Worm (Caenorhabditis elegans): Measurements from ENCODE around the gene abu-11.

abu-11 gene

ce11 chrII:216598-216997 lies 22.2 kb upstream of the abu-11 start, which contains the start of gene F48A11.4 (continued):
- no peak for TF ChIP-seq nhr-12 (tag; optimal IDR thresholded peaks at IDR 0.05)

ce11 chrII:208097-208496 lies 13.7 kb upstream of the abu-11 start:
- TF ChIP-seq pqm-1 (tag; optimal IDR thresholded peaks at IDR 0.05) = no peak
- TF ChIP-seq nhr-237 (tag; optimal IDR thresholded peaks at IDR 0.05) = no peak
- no peak for TF ChIP-seq sox-4 (tag; optimal IDR thresholded peaks at IDR 0.05)
- TF ChIP-seq lsy-2 (tag; optimal IDR thresholded peaks at IDR 0.05) = no peak
- no peak for TF ChIP-seq nhr-76 (tag; optimal IDR thresholded peaks at IDR 0.05)

- TF ChIP-seq hpl-2 (GFP tag; optimal IDR thresholded peaks at IDR 0.05) = no peak
- TF ChIP-seq efl-1 (optimal IDR thresholded peaks at IDR 0.05) = no peak
- TF ChIP-seq efl-1 (GFP tag; optimal IDR thresholded peaks at IDR 0.05 in 1 of 2) = peak in 1 of 2 experiments; percentile 52
These were observed 2.3 kb upstream of the abu-11 start, which contains the start of gene chs-2 for ce11 chrII:196685-197084. chs-2 (plus strand) TSS chrII:196985.

ce11 chrII:192584-192983 lies 1.8 kb downstream of the abu-11 start:
- no peak for TF ChIP-seq efl-3 (GFP tag; optimal IDR thresholded peaks at IDR 0.05)
- TF ChIP-seq ceh-88 (GFP tag; IDR thresholded peaks at IDR 0.05) = no peak
- no peak for TF ChIP-seq ceh-90 (tag; optimal IDR thresholded peaks at IDR 0.05)
- no peak for TF ChIP-seq ama-1 (optimal IDR thresholded peaks at IDR 0.05)
- TF ChIP-seq elt-3 (tag; optimal IDR thresholded peaks at IDR 0.05) = no peak
- no peak for TF ChIP-seq nhr-85 (tag)
- TF ChIP-seq zip-4 (GFP tag; optimal IDR thresholded peaks at IDR 0.05) = no peak
- no peak for TF ChIP-seq snpc-4 (tag; optimal IDR thresholded peaks at IDR 0.05)
- no peak for TF ChIP-seq nhr-12 (tag; optimal IDR thresholded peaks at IDR 0.05)
- TF ChIP-seq snu-23 (GFP tag; optimal IDR thresholded peaks at IDR 0.05) = no peak
- no peak for TF ChIP-seq nhr-71 (tag; optimal IDR thresholded peaks at IDR 0.05)
- TF ChIP-seq aly-2 (tag; optimal IDR thresholded peaks at IDR 0.05) = no peak
- TF ChIP-seq egl-13 (tag; optimal IDR thresholded peaks at IDR 0.05) = no peak
- no peak for TF ChIP-seq nhr-77 (tag; optimal IDR thresholded peaks at IDR 0.05)
- TF ChIP-seq egl-27 (tag; optimal IDR thresholded peaks at IDR 0.05) = no peak
- TF ChIP-seq ztf-4 (tag; optimal IDR thresholded peaks at IDR 0.05) = no peak
- no peak for TF ChIP-seq nhr-90 (tag; optimal IDR thresholded peaks at IDR 0.05; ENCODE audit: poor library complexity)
- no peak for TF ChIP-seq nhr-28 (tag; optimal IDR thresholded peaks at IDR 0.05)
- TF ChIP-seq aha-1 (tag; optimal IDR thresholded peaks at IDR 0.05) = no peak
- TF ChIP-seq elt-2 (tag; optimal IDR thresholded peaks at IDR 0.05) = no peak

ce11 chrII:188967-189366 lies 5.4 kb downstream of the abu-11 start, which contains the start of gene T01D1.5:
T01D1.5 (minus strand) TSS chrII:189067.
- TF ChIP-seq mab-9 (GFP tag; IDR thresholded peaks at IDR 0.05) (no peak), efl-1 (optimal IDR thresholded peaks at IDR 0.05) (no peak), efl-1 (GFP tag; optimal IDR thresholded peaks at IDR 0.05 in 1 of 2) (peak in 1 of 2 experiments; percentile 6)

- TF ChIP-seq mab-9 (GFP tag; IDR thresholded peaks at IDR 0.05) (no peak), aha-1 (tag; optimal IDR thresholded peaks at IDR 0.05) (no peak), sox-4 (tag; optimal IDR thresholded peaks at IDR 0.05) (no peak), hlh-17 (GFP tag; optimal IDR thresholded peaks at IDR 0.05; ENCODE audit: borderline replicate concordance) (no peak), unc-62 (GFP tag; optimal IDR thresholded peaks at IDR 0.05) (no peak), nhr-47 (tag; optimal IDR thresholded peaks at IDR 0.05) (no peak), efl-3 (GFP tag; optimal IDR thresholded peaks at IDR 0.05) (no peak), blmp-1 (tag; optimal IDR thresholded peaks at IDR 0.05) (peak; percentile 66)
These were observed 7.9 kb downstream of the abu-11 start, which contains the start of gene T01D1.8 for ce11 chrII:186504-186903. T01D1.8 (plus strand) TSS chrII:186739.

All from whole organism, L1 larva.